Worm (Caenorhabditis elegans) whole organism, L1 larva: ENCODE measurements around the gene tub-1.

Experiments
- F16B12.6 ChIP-seq: fragments of 150-350 bp; optimal IDR thresholded peaks from 2 replicates; lab custom pipeline; 2014; ENCODE audit warnings: missing biosample characterization, missing genetic modification characterization
- Y116A8C.19 ChIP-seq: sonication (generic microtip); optimal IDR thresholded peaks from 2 replicates; lab custom pipeline; 2016; ENCODE audit warnings: missing compliant biosample characterization, missing genetic modification characterization, borderline replicate concordance
- ama-1 ChIP-seq: fragments of 150-350 bp; optimal IDR thresholded peaks from 2 replicates; lab custom pipeline; 2014
- egl-27 ChIP-seq, 2 experiments: fragments of 150-350 bp in 1 of 2; sonication (generic microtip); optimal IDR thresholded peaks; 3 replicates each; lab custom pipeline; 2017 to 2018; ENCODE audit warnings: missing biosample characterization in 2 of 2, missing genetic modification characterization in 2 of 2, missing genetic modification reagents in 2 of 2
- fos-1 ChIP-seq: fragments of 150-350 bp; optimal IDR thresholded peaks from 2 replicates; lab custom pipeline; 2014; ENCODE audit warnings: missing biosample characterization, missing genetic modification characterization
- isw-1 ChIP-seq: fragments of 200-800 bp; sonication (Bioruptor generic); IDR thresholded peaks from 2 replicates; pipeline ENCODE4 v1.3.6; 2022; ENCODE audit warnings: missing genetic modification characterization, missing compliant biosample characterization
- lsy-2 ChIP-seq, 2 experiments: fragments of 150-350 bp; optimal IDR thresholded peaks; 2 replicates each; lab custom pipeline; 2014; ENCODE audit warnings: missing biosample characterization in 2 of 2, missing genetic modification characterization in 2 of 2
- mep-1 ChIP-seq: fragments of 150-350 bp; optimal IDR thresholded peaks from 2 replicates; lab custom pipeline; 2014; ENCODE audit warnings: missing biosample characterization, missing genetic modification characterization
- pag-3 ChIP-seq: sonication (generic microtip); optimal IDR thresholded peaks from 2 replicates; lab custom pipeline; 2017; ENCODE audit warnings: missing genetic modification characterization, mild to moderate bottlenecking, missing compliant biosample characterization, antibody characterized with exemption, borderline replicate concordance; ENCODE audit not compliant: insufficient read depth
- sox-4 ChIP-seq: sonication (generic microtip); optimal IDR thresholded peaks from 2 replicates; lab custom pipeline; 2016; ENCODE audit warnings: missing genetic modification characterization, missing compliant biosample characterization
- unc-62 ChIP-seq: fragments of 150-350 bp; optimal IDR thresholded peaks from 2 replicates; lab custom pipeline; 2014; ENCODE audit warnings: missing biosample characterization, missing genetic modification reagents, missing genetic modification characterization
- unc-86 ChIP-seq: sonication (generic microtip); optimal IDR thresholded peaks from 2 replicates; lab custom pipeline; 2016; ENCODE audit warnings: missing genetic modification characterization, missing compliant biosample characterization
- ztf-11 ChIP-seq, 2 experiments: sonication (generic microtip); optimal IDR thresholded peaks; 2 replicates each; lab custom pipeline; 2016 to 2017; ENCODE audit warnings: missing genetic modification characterization in 2 of 2, missing biosample characterization in 1 of 2, missing compliant biosample characterization in 1 of 2

ce11 chrII:8104998-8105397, 51.7 kb downstream of the tub-1 start, which contains the start of gene sfxn-5:
- no peak for TF ChIP-seq unc-62 (GFP tag; lab: Kevin White, UChicago)
- peak; percentile 2 to 63 for TF ChIP-seq lsy-2 (tag; optimal IDR thresholded peaks at IDR 0.05; lab: Kevin White, UChicago)
- no peak for TF ChIP-seq Y116A8C.19 (tag; lab: Kevin White, UChicago)
- TF ChIP-seq fos-1 = peak; percentile 11
- TF ChIP-seq mep-1 (tag; lab: Kevin White, UChicago) = peak; percentile 73
- no peak for TF ChIP-seq egl-27 (tag; optimal IDR thresholded peaks at IDR 0.05; lab: Kevin White, UChicago)
- no peak for TF ChIP-seq sox-4 (tag; lab: Kevin White, UChicago)
- TF ChIP-seq unc-86 (tag; lab: Kevin White, UChicago) = no peak
- TF ChIP-seq isw-1 = no peak
- TF ChIP-seq ama-1 (lab: Kevin White, UChicago) = no peak
- no peak for TF ChIP-seq ztf-11 (tag; optimal IDR thresholded peaks at IDR 0.05; lab: Kevin White, UChicago)
- no peak for TF ChIP-seq F16B12.6
- TF ChIP-seq pag-3 (tag; lab: Kevin White, UChicago) = peak; percentile 34
